Worm (Caenorhabditis elegans): ENCODE results near the gene C34E10.10.

ce11 chrIII:5245067-5245466 is 17.4 kb upstream of the C34E10.10 start:
- TF ChIP-seq Y56A3A.18 (GFP tag; IDR thresholded peaks at IDR 0.05) (no peak), B0261.1 (tag; optimal IDR thresholded peaks at IDR 0.05) (no peak), sea-2 (GFP tag; IDR thresholded peaks at IDR 0.05) (no peak), lin-35 (GFP tag; optimal IDR thresholded peaks at IDR 0.05) (no peak)
